Worm (Caenorhabditis elegans): Measurements from ENCODE around the gene rom-4.

The rom-4 gene

ce11 chrIV:16995425-16995824 is at the start of gene rom-4:
rom-4 (plus strand) TSS chrIV:16995822.
- TF ChIP-seq hmbx-1 (tag; optimal IDR thresholded peaks at IDR 0.05) (no peak), ama-1 (optimal IDR thresholded peaks at IDR 0.05) (no peak), tbx-37 (GFP tag; conservative IDR thresholded peaks at IDR 0.05) (peak; percentile 85), flt-1 (GFP tag; IDR thresholded peaks at IDR 0.05) (no peak), sea-1 (GFP tag; conservative IDR thresholded peaks at IDR 0.05) (no peak), tbx-11 (GFP tag; IDR thresholded peaks at IDR 0.05) (0 out of 2 replicates have a peak, but pooled peaks have one; percentile 37), hmg-4 (GFP tag; optimal IDR thresholded peaks at IDR 0.05) (no peak), aly-1 (tag; optimal IDR thresholded peaks at IDR 0.05) (no peak), ceh-13 (GFP tag; optimal IDR thresholded peaks at IDR 0.05) (no peak), ets-7 (tag; optimal IDR thresholded peaks at IDR 0.05) (peak; percentile 38), ceh-36 (tag; optimal IDR thresholded peaks at IDR 0.05) (no peak), hnd-1 (tag; optimal IDR thresholded peaks at IDR 0.05) (peak; percentile 28), pes-1 (GFP tag; IDR thresholded peaks at IDR 0.05) (peak; percentile 57; the same call in 1 of the 2 replicates), tra-4 (tag; optimal IDR thresholded peaks at IDR 0.05) (no peak), F13C5.2 (tag; optimal IDR thresholded peaks at IDR 0.05) (no peak), B0310.2 (tag; optimal IDR thresholded peaks at IDR 0.05) (no peak), scrt-1 (GFP tag; IDR thresholded peaks at IDR 0.05) (no peak)

ce11 chrIV:16946746-16947145 is 48.9 kb upstream of the rom-4 start, which contains the start of the genes Y116A8C.9 and arf-6:
Y116A8C.9 (minus strand) TSS chrIV:16946800.
arf-6 (plus strand) TSS chrIV:16947120.
- no peak for TF ChIP-seq ama-1 (optimal IDR thresholded peaks at IDR 0.05)
- TF ChIP-seq hnd-1 (tag; optimal IDR thresholded peaks at IDR 0.05) = peak; percentile 25
- TF ChIP-seq hmg-4 (GFP tag; optimal IDR thresholded peaks at IDR 0.05) = peak; percentile 6
- TF ChIP-seq aly-1 (tag; optimal IDR thresholded peaks at IDR 0.05) = no peak
- no peak for TF ChIP-seq B0310.2 (tag; optimal IDR thresholded peaks at IDR 0.05)
- TF ChIP-seq ets-7 (tag; optimal IDR thresholded peaks at IDR 0.05) = no peak
- TF ChIP-seq hmbx-1 (tag; optimal IDR thresholded peaks at IDR 0.05) = no peak
- 0 out of 2 replicates have a peak, but pooled peaks have one; percentile 14 for TF ChIP-seq flt-1 (GFP tag; IDR thresholded peaks at IDR 0.05)
- TF ChIP-seq F13C5.2 (tag; optimal IDR thresholded peaks at IDR 0.05) = peak; percentile 85
- TF ChIP-seq pes-1 (GFP tag; IDR thresholded peaks at IDR 0.05) = peak; percentile 74
- TF ChIP-seq tbx-11 (GFP tag; IDR thresholded peaks at IDR 0.05) = peak; percentile 53; the same call in 1 of the 2 replicates
- TF ChIP-seq scrt-1 (GFP tag; IDR thresholded peaks at IDR 0.05) = peak; percentile 77
- no peak; the same call in 1 of the 2 replicates for TF ChIP-seq tbx-37 (GFP tag; conservative IDR thresholded peaks at IDR 0.05)
- peak; percentile 35 for TF ChIP-seq ceh-36 (tag; optimal IDR thresholded peaks at IDR 0.05)

DNA sequence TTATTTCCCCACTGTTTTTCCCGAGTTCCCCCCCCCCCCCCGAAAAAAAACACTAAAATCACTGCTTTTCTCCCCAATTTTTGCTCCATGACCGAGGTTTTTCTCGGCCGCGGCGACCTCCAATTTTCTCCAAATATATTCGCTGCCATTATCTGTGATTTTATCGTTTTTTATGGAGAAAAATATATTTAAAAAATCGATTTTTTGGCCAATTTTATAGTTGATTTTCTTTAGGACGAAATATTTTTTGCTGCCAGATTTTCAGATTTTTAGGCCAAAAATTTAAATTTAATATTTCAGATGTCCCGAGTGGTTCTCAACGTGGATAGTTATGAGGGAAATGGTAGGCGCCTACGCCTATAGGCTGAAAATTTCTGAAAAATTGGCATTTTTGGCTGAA is 45.9 kb upstream of the rom-4 start, which contains the start of gene rad-54.B:
Gene rad-54.B, plus strand, starts transcription at position 301 of the 400 bp plus-strand sequence.
- TF ChIP-seq tra-4 (tag; optimal IDR thresholded peaks at IDR 0.05) = no peak
- no peak for TF ChIP-seq scrt-1 (GFP tag; IDR thresholded peaks at IDR 0.05)
- TF ChIP-seq sea-1 (GFP tag; conservative IDR thresholded peaks at IDR 0.05) = no peak
- no peak for TF ChIP-seq hmbx-1 (tag; optimal IDR thresholded peaks at IDR 0.05)
- no peak for TF ChIP-seq flt-1 (GFP tag; IDR thresholded peaks at IDR 0.05)
- no peak for TF ChIP-seq hnd-1 (tag; optimal IDR thresholded peaks at IDR 0.05)
- TF ChIP-seq tbx-11 (GFP tag; IDR thresholded peaks at IDR 0.05) = no peak
- TF ChIP-seq ceh-13 (GFP tag; optimal IDR thresholded peaks at IDR 0.05) = no peak
- TF ChIP-seq ets-7 (tag; optimal IDR thresholded peaks at IDR 0.05) = no peak

DNA sequence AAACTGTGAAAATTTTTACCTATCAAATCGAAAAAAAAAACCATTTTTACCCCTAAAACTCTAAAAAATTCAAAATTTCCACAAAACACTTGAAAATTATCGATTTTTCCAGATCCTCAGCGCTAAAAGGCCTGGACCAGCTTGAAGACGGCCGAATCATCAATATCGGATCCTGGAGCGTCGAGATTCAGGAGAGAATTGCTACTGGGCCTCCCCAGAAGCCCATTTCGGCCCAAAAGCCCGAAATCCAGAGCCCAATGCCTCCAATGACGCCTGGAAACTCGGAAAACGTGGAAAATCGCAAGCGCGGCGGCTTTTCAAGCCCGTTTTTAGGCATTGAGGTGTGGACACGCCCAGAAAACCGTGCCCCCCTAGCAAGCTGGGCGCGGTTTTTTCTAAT is 43.2 kb upstream of the rom-4 start:
- no peak for TF ChIP-seq hnd-1 (tag; optimal IDR thresholded peaks at IDR 0.05)

DNA sequence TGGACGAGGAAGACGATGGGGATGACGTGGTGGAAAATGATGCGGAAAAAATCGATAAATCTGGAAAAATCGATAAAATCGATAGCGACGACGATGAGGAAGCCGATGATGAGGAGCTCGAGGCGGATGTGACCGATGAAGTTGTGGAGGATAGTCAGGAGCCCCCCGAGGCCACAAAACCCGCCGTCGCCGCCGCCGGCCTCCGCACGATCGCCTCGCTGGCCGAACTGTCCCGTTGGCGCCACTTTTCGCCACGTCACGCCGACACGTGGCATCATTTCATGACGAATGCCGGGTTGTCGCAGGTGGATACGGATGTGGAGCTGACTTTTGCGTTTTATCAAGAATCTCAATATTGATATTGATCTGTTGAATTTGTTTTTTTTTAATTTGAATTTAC is 33.2 kb upstream of the rom-4 start:
- TF ChIP-seq ets-7 (tag; optimal IDR thresholded peaks at IDR 0.05) (no peak), scrt-1 (GFP tag; IDR thresholded peaks at IDR 0.05) (no peak), ceh-13 (GFP tag; optimal IDR thresholded peaks at IDR 0.05) (no peak), hmbx-1 (tag; optimal IDR thresholded peaks at IDR 0.05) (no peak), F13C5.2 (tag; optimal IDR thresholded peaks at IDR 0.05) (no peak)

ce11 chrIV:16970390-16970789 is 25.2 kb upstream of the rom-4 start, which contains the start of gene rom-3:
rom-3 (minus strand) TSS chrIV:16970490.
- no peak for TF ChIP-seq ceh-13 (GFP tag; optimal IDR thresholded peaks at IDR 0.05)
- no peak for TF ChIP-seq aly-1 (tag; optimal IDR thresholded peaks at IDR 0.05)

ce11 chrIV:16988397-16988796 is 7.2 kb upstream of the rom-4 start, which contains the start of gene nccd-1:
nccd-1 (plus strand) TSS chrIV:16988697.
- TF ChIP-seq ets-7 (tag; optimal IDR thresholded peaks at IDR 0.05) (no peak), tbx-37 (GFP tag; conservative IDR thresholded peaks at IDR 0.05) (no peak), B0310.2 (tag; optimal IDR thresholded peaks at IDR 0.05) (no peak), hmg-4 (GFP tag; optimal IDR thresholded peaks at IDR 0.05) (no peak), tbx-11 (GFP tag; IDR thresholded peaks at IDR 0.05) (no peak), aly-1 (tag; optimal IDR thresholded peaks at IDR 0.05) (no peak), hmbx-1 (tag; optimal IDR thresholded peaks at IDR 0.05) (no peak), F13C5.2 (tag; optimal IDR thresholded peaks at IDR 0.05) (no peak), ama-1 (optimal IDR thresholded peaks at IDR 0.05) (no peak), pes-1 (GFP tag; IDR thresholded peaks at IDR 0.05) (no peak), sea-1 (GFP tag; conservative IDR thresholded peaks at IDR 0.05) (no peak), tra-4 (tag; optimal IDR thresholded peaks at IDR 0.05) (no peak), ceh-13 (GFP tag; optimal IDR thresholded peaks at IDR 0.05) (no peak), hnd-1 (tag; optimal IDR thresholded peaks at IDR 0.05) (no peak), scrt-1 (GFP tag; IDR thresholded peaks at IDR 0.05) (no peak)

- TF ChIP-seq tra-4 (tag; optimal IDR thresholded peaks at IDR 0.05) (no peak), tbx-11 (GFP tag; IDR thresholded peaks at IDR 0.05) (no peak), tbx-37 (GFP tag; conservative IDR thresholded peaks at IDR 0.05) (no peak), flt-1 (GFP tag; IDR thresholded peaks at IDR 0.05) (no peak), ceh-36 (tag; optimal IDR thresholded peaks at IDR 0.05) (no peak), hmbx-1 (tag; optimal IDR thresholded peaks at IDR 0.05) (no peak), scrt-1 (GFP tag; IDR thresholded peaks at IDR 0.05) (no peak)
Measured at ce11 chrIV:17005734-17006133, 10.1 kb downstream of the rom-4 start.
